Worm (Caenorhabditis elegans) whole organism, young adult: Measurements from ENCODE around the gene ZC317.2.
A peak's percentile ranks its signal among the peaks of the same experiment; 100 is the strongest.

Source experiments
- B0336.3 ChIP-seq: fragments of 200-800 bp; sonication (Bioruptor generic); IDR thresholded peaks from 2 replicates; pipeline ENCODE4 v1.3.6; 2022; ENCODE audit warnings: missing genetic modification characterization, missing compliant biosample characterization
- F22D6.2 ChIP-seq: sonication (generic microtip); optimal IDR thresholded peaks from 2 replicates; lab custom pipeline; 2016; ENCODE audit warnings: mild to moderate bottlenecking, missing genetic modification characterization, missing compliant biosample characterization
- F55B11.4 ChIP-seq: sonication (generic microtip); optimal IDR thresholded peaks from 2 replicates; lab custom pipeline; 2016; ENCODE audit warnings: missing compliant biosample characterization, missing genetic modification characterization, borderline replicate concordance; ENCODE audit not compliant: insufficient read depth
- K12H6.12 ChIP-seq: fragments of 200-800 bp; sonication (Bioruptor generic); optimal IDR thresholded peaks from 2 replicates; lab custom pipeline; 2018; ENCODE audit warnings: mild to moderate bottlenecking, missing genetic modification characterization, missing compliant biosample characterization
- T26A5.8 ChIP-seq: sonication (generic microtip); optimal IDR thresholded peaks from 2 replicates; lab custom pipeline; 2016; ENCODE audit warnings: missing genetic modification characterization, missing compliant biosample characterization
- Y53G8AR.9 ChIP-seq: fragments of 200-800 bp; sonication (Bioruptor generic); conservative IDR thresholded peaks from 2 replicates; pipeline ENCODE4 v1.3.6; 2022; ENCODE audit warnings: missing genetic modification reagents, missing genetic modification characterization, missing compliant biosample characterization
- Y67H2A.10 ChIP-seq: fragments of 200-800 bp; sonication (Bioruptor generic); conservative IDR thresholded peaks from 2 replicates; pipeline ENCODE4 v1.3.6; 2022; ENCODE audit warnings: missing genetic modification reagents, missing genetic modification characterization, missing compliant biosample characterization
- atf-7 ChIP-seq: sonication (generic microtip); optimal IDR thresholded peaks from 2 replicates; lab custom pipeline; 2017; ENCODE audit warnings: mild to moderate bottlenecking, missing genetic modification characterization, missing compliant biosample characterization
- attf-3 ChIP-seq: fragments of 200-800 bp; sonication (Bioruptor generic); conservative IDR thresholded peaks from 2 replicates; pipeline ENCODE4 v1.3.6; 2022; ENCODE audit warnings: missing genetic modification reagents, missing genetic modification characterization, missing compliant biosample characterization
- attf-5 ChIP-seq: fragments of 200-800 bp; sonication (Bioruptor generic); optimal IDR thresholded peaks from 2 replicates; lab custom pipeline; 2018; ENCODE audit warnings: mild to moderate bottlenecking, missing genetic modification characterization, missing compliant biosample characterization
- cebp-1 ChIP-seq, 2 experiments: fragments of 200-800 bp in 1 of 2; sonication (Bioruptor generic) in 1 of 2; sonication (generic microtip) in 1 of 2; IDR thresholded peaks in 1 of 2; optimal IDR thresholded peaks in 1 of 2; 2 replicates each; pipeline versions ENCODE4 v1.3.6 to Lab custom; 2017 to 2022; ENCODE audit warnings: missing compliant biosample characterization in 2 of 2, missing genetic modification characterization in 2 of 2, mild to moderate bottlenecking in 1 of 2, missing genetic modification reagents in 1 of 2, moderate library complexity in 1 of 2
- ceh-100 ChIP-seq: fragments of 200-800 bp; sonication (Bioruptor generic); IDR thresholded peaks from 2 replicates; pipeline ENCODE4 v1.3.6; 2022; ENCODE audit warnings: missing genetic modification reagents, missing genetic modification characterization, missing compliant biosample characterization
- ceh-79 ChIP-seq: sonication (generic microtip); optimal IDR thresholded peaks from 2 replicates; lab custom pipeline; 2017; ENCODE audit warnings: mild to moderate bottlenecking, missing genetic modification characterization, missing compliant biosample characterization
- dox-1 ChIP-seq: fragments of 200-800 bp; sonication (Bioruptor generic); IDR thresholded peaks from 2 replicates; pipeline ENCODE4 v1.3.6; 2022; ENCODE audit warnings: missing genetic modification reagents, missing genetic modification characterization, missing compliant biosample characterization
- ekl-4 ChIP-seq: fragments of 200-800 bp; sonication (Bioruptor generic); IDR thresholded peaks from 2 replicates; pipeline ENCODE4 v1.3.6; 2022; ENCODE audit warnings: missing genetic modification reagents, missing genetic modification characterization, missing compliant biosample characterization
- him-1 ChIP-seq: sonication (generic microtip); optimal IDR thresholded peaks from 2 replicates; lab custom pipeline; 2016; ENCODE audit warnings: missing genotype, missing genetic modification reagents, missing genetic modification characterization, missing compliant biosample characterization
- hsf-1 ChIP-seq: fragments of 200-800 bp; sonication (Bioruptor generic); IDR thresholded peaks from 2 replicates; pipeline ENCODE4 v1.3.6; 2022; ENCODE audit warnings: missing genetic modification reagents, missing genetic modification characterization, missing compliant biosample characterization
- lag-1 ChIP-seq: fragments of 200-800 bp; sonication (Bioruptor generic); IDR thresholded peaks from 2 replicates; pipeline ENCODE4 v1.3.6; 2022; ENCODE audit warnings: missing genetic modification reagents, missing genetic modification characterization, missing compliant biosample characterization
- let-526 ChIP-seq: fragments of 200-800 bp; sonication (Bioruptor generic); IDR thresholded peaks from 2 replicates; pipeline ENCODE4 v1.3.6; 2022; ENCODE audit warnings: missing genetic modification reagents, missing genetic modification characterization, missing compliant biosample characterization
- let-607 ChIP-seq, 2 experiments: fragments of 200-800 bp in 1 of 2; sonication (Bioruptor generic) in 1 of 2; sonication (generic microtip) in 1 of 2; optimal IDR thresholded peaks; 2 replicates each; lab custom pipeline; 2016 to 2018; ENCODE audit warnings: mild to moderate bottlenecking in 2 of 2, missing compliant biosample characterization in 2 of 2, missing genetic modification characterization in 2 of 2, moderate library complexity in 2 of 2, missing genotype in 1 of 2
- lin-54 ChIP-seq: fragments of 200-800 bp; sonication (Bioruptor generic); optimal IDR thresholded peaks from 2 replicates; lab custom pipeline; 2018; ENCODE audit warnings: mild to moderate bottlenecking, missing genetic modification characterization, missing compliant biosample characterization
- mcd-1 ChIP-seq: fragments of 200-800 bp; sonication (Bioruptor generic); IDR thresholded peaks from 2 replicates; pipeline ENCODE4 v1.3.6; 2022; ENCODE audit warnings: missing genetic modification reagents, missing genetic modification characterization, missing compliant biosample characterization
- nhr-179 ChIP-seq: sonication (generic microtip); optimal IDR thresholded peaks from 2 replicates; lab custom pipeline; 2016; ENCODE audit warnings: mild to moderate bottlenecking, missing genetic modification characterization, missing compliant biosample characterization
- nhr-80 ChIP-seq: sonication (generic microtip); optimal IDR thresholded peaks from 2 replicates; lab custom pipeline; 2016; ENCODE audit warnings: missing genetic modification characterization, missing compliant biosample characterization
- nhr-90 ChIP-seq: sonication (generic microtip); optimal IDR thresholded peaks from 2 replicates; lab custom pipeline; 2016; ENCODE audit warnings: missing genotype, mild to moderate bottlenecking, missing genetic modification characterization, missing compliant biosample characterization
- pbrm-1 ChIP-seq: fragments of 200-800 bp; sonication (Bioruptor generic); IDR thresholded peaks from 2 replicates; pipeline ENCODE4 v1.3.6; 2022; ENCODE audit warnings: missing genetic modification reagents, missing genetic modification characterization, missing compliant biosample characterization
- pha-4 ChIP-seq: fragments of 150-350 bp; sonication (generic microtip); optimal IDR thresholded peaks from 2 replicates; lab custom pipeline; 2014; ENCODE audit warnings: missing biosample characterization, missing genetic modification reagents, missing genetic modification characterization
- sea-2 ChIP-seq: fragments of 200-800 bp; sonication (Bioruptor generic); IDR thresholded peaks from 2 replicates; pipeline ENCODE4 v1.3.6; 2022; ENCODE audit warnings: missing genetic modification characterization, missing compliant biosample characterization
- snpc-4 ChIP-seq, 5 experiments: fragments of 150-350 bp in 1 of 5; sonication (generic microtip) in 4 of 5; optimal IDR thresholded peaks; 2 replicates each; lab custom pipeline; 2014 to 2018; ENCODE audit warnings: missing genetic modification characterization in 5 of 5, missing biosample characterization in 3 of 5, antibody characterized with exemption in 2 of 5, mild to moderate bottlenecking in 2 of 5, missing compliant biosample characterization in 2 of 5, missing genotype in 2 of 5, moderate library complexity in 2 of 5, missing genetic modification reagents in 1 of 5
- sptf-2 ChIP-seq: fragments of 200-800 bp; sonication (Bioruptor generic); optimal IDR thresholded peaks from 2 replicates; lab custom pipeline; 2018; ENCODE audit warnings: mild to moderate bottlenecking, missing genetic modification characterization, missing compliant biosample characterization
- xnd-1 ChIP-seq: sonication (generic microtip); optimal IDR thresholded peaks from 2 replicates; lab custom pipeline; 2016; ENCODE audit warnings: missing genotype, missing genetic modification reagents, missing genetic modification characterization, missing compliant biosample characterization
- ztf-26 ChIP-seq: sonication (generic microtip); optimal IDR thresholded peaks from 2 replicates; lab custom pipeline; 2017; ENCODE audit warnings: missing genetic modification characterization, missing compliant biosample characterization

Gene ZC317.2

ce11 chrV:5423120-5423519 lies 36.8 kb upstream of the ZC317.2 start, which contains the start of gene cyp-14A5:
cyp-14A5 (minus strand) TSS chrV:5423282.
- TF ChIP-seq sptf-2 (GFP tag; lab: Kevin White, UChicago) (no peak), attf-5 (GFP tag; lab: Kevin White, UChicago) (no peak), K12H6.12 (tag; lab: Kevin White, UChicago) (no peak), T26A5.8 (tag; lab: Kevin White, UChicago) (no peak), F55B11.4 (tag; lab: Kevin White, UChicago) (no peak), xnd-1 (no peak), sea-2 (GFP tag; lab: Robert Waterston, UW) (no peak), ekl-4 (no peak), lin-54 (GFP tag; lab: Kevin White, UChicago) (no peak), lag-1 (GFP tag; lab: Robert Waterston, UW) (no peak), let-526 (GFP tag; lab: Robert Waterston, UW) (no peak), nhr-90 (no peak), hsf-1 (no peak), nhr-179 (tag; lab: Kevin White, UChicago) (no peak), attf-3 (GFP tag; lab: Robert Waterston, UW) (no peak), F22D6.2 (tag; lab: Kevin White, UChicago) (no peak), let-607 (tag; optimal IDR thresholded peaks at IDR 0.05; lab: Kevin White, UChicago) (no peak), ceh-79 (tag; lab: Kevin White, UChicago) (no peak), Y53G8AR.9 (GFP tag; lab: Robert Waterston, UW) (no peak), snpc-4 (GFP tag; optimal IDR thresholded peaks at IDR 0.05; lab: Kevin White, UChicago) (no peak), snpc-4 (tag; optimal IDR thresholded peaks at IDR 0.05; lab: Kevin White, UChicago) (no peak)
- TF ChIP-seq, all 124 proteins: peak for 0

DNA sequence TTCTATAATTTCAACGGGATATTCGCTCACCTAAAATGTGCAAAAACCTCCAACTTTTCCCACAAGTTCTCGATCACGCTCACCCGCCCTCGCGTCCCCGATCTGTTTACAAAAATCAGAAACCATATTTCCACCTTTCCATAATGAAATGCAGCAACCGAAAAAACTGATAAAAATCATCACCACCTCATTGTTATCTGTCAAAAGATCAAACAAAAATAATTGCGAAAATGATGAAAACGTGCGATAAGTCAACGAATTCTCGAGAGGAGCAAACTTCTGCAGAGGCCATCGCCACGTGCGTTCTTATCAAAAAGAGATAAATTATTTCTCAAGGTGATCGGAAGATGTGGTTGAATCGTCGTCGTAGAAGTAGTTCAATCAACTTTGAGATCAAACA lies 34.9 kb upstream of the ZC317.2 start:
- peak; percentile 3 for TF ChIP-seq pha-4 (tag; lab: Kevin White, UChicago)
- TF ChIP-seq Y53G8AR.9 (GFP tag; lab: Robert Waterston, UW) = no peak
- no peak for TF ChIP-seq cebp-1 (GFP tag; IDR thresholded peaks at IDR 0.05; lab: Robert Waterston, UW)
- peak; percentile 33 for TF ChIP-seq cebp-1 (tag; optimal IDR thresholded peaks at IDR 0.05; lab: Kevin White, UChicago)
- TF ChIP-seq dox-1 (GFP tag; lab: Robert Waterston, UW) = peak; percentile 52; the same call in 1 of the 2 replicates
- no peak for TF ChIP-seq mcd-1 (GFP tag; lab: Robert Waterston, UW)
- peak; percentile 24 for TF ChIP-seq ztf-26
- no peak for TF ChIP-seq B0336.3 (GFP tag; lab: Robert Waterston, UW)
- peak; percentile 10 for TF ChIP-seq atf-7 (tag; lab: Kevin White, UChicago)
- peak; percentile 89 for TF ChIP-seq nhr-80 (tag; lab: Kevin White, UChicago)

ce11 chrV:5426337-5426736 lies 33.6 kb upstream of the ZC317.2 start:
- no peak for TF ChIP-seq him-1 (tag; lab: Kevin White, UChicago)
- TF ChIP-seq Y67H2A.10 = no peak
- TF ChIP-seq nhr-179 (tag; lab: Kevin White, UChicago) = no peak
- TF ChIP-seq ceh-79 (tag; lab: Kevin White, UChicago) = no peak
- no peak for TF ChIP-seq pbrm-1
- TF ChIP-seq xnd-1 = no peak

DNA sequence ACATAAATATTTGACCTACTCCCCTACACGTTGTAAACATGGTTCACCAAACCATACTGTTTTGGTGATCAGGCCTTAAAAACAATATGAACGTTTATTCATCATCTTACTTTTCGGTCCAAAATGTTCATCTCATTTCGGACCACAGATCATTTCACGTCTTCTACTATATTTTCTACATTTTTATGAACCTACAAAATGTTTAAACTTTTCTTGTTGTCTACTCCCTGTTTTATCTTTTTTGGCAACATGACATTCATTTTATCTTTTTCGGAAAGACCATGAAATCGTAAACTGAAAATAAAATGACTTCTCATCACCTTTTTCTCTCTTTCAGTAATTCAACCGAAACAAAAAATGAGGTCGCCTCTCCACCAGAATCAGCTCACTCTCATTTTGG lies 32.0 kb upstream of the ZC317.2 start, which contains the start of gene rhr-1:
rhr-1 (plus strand) TSS at position 301 of the 400 bp plus-strand sequence.
- TF ChIP-seq ceh-100 (GFP tag; lab: Robert Waterston, UW) = no peak
- TF ChIP-seq nhr-80 (tag; lab: Kevin White, UChicago) = peak; percentile 12
- TF ChIP-seq, all 124 proteins: peak for 1
